Fruit fly (Drosophila melanogaster) whole organism, embryonic: ENCODE measurements around the gene Plc21C.

Source experiments
- ATbp ChIP-seq: fragments of 200-800 bp; sonication (Bioruptor generic); optimal IDR thresholded peaks from 2 replicates; lab custom pipeline; 2017; ENCODE audit warnings: missing biosample characterization, mild to moderate bottlenecking, missing genetic modification characterization, missing genetic modification reagents
- CG10431 ChIP-seq: fragments of 200-800 bp; sonication (Bioruptor generic); optimal IDR thresholded peaks from 3 replicates; lab custom pipeline; 2018; ENCODE audit warnings: missing biosample characterization, mild to moderate bottlenecking, missing genetic modification characterization
- CG10565 ChIP-seq: fragments of 200-800 bp; sonication (Bioruptor generic); optimal IDR thresholded peaks from 3 replicates; lab custom pipeline; 2016; ENCODE audit warnings: missing biosample characterization, mild to moderate bottlenecking, missing genetic modification characterization
- CG12071 ChIP-seq: fragments of 200-800 bp; sonication (Bioruptor generic); optimal IDR thresholded peaks from 3 replicates; lab custom pipeline; 2018; ENCODE audit warnings: missing biosample characterization, mild to moderate bottlenecking, missing genetic modification characterization
- CG12659 ChIP-seq: fragments of 200-800 bp; sonication (Bioruptor generic); optimal IDR thresholded peaks from 3 replicates; lab custom pipeline; 2017; ENCODE audit warnings: mild to moderate bottlenecking, missing biosample characterization, missing genetic modification reagents, missing genetic modification characterization
- CG13424 ChIP-seq: fragments of 200-800 bp; sonication (Bioruptor generic); optimal IDR thresholded peaks from 2 replicates; lab custom pipeline; 2019; ENCODE audit warnings: missing biosample characterization, mild to moderate bottlenecking, missing genetic modification characterization, moderate library complexity
- CG14710 ChIP-seq: fragments of 200-800 bp; sonication (Bioruptor generic); optimal IDR thresholded peaks from 3 replicates; lab custom pipeline; 2019; ENCODE audit warnings: missing biosample characterization, mild to moderate bottlenecking, missing genetic modification characterization, moderate library complexity
- CG14860 ChIP-seq: fragments of 200-800 bp; sonication (Bioruptor generic); IDR thresholded peaks from 3 replicates; pipeline ENCODE4 v1.3.6; 2022; ENCODE audit warnings: missing biosample characterization, missing genetic modification characterization; ENCODE audit not compliant: partially characterized antibody
- CG17612 ChIP-seq: fragments of 200-800 bp; sonication (Bioruptor generic); IDR thresholded peaks from 2 replicates; pipeline ENCODE4 v1.3.6; 2022; ENCODE audit warnings: missing biosample characterization, missing genetic modification characterization
- CG18262 ChIP-seq: fragments of 200-800 bp; optimal IDR thresholded peaks from 3 replicates; lab custom pipeline; 2019; ENCODE audit warnings: missing biosample characterization, mild to moderate bottlenecking, missing genetic modification characterization, moderate library complexity
- CG18476 ChIP-seq: fragments of 200-800 bp; sonication (Bioruptor generic); optimal IDR thresholded peaks from 2 replicates; lab custom pipeline; 2016; ENCODE audit warnings: missing biosample characterization, mild to moderate bottlenecking, missing genetic modification characterization
- CG2889 ChIP-seq: fragments of 200-800 bp; sonication (Bioruptor generic); IDR thresholded peaks from 3 replicates; pipeline ENCODE4 v1.3.6; 2022; ENCODE audit warnings: missing biosample characterization, missing genetic modification characterization
- CG3726 ChIP-seq: fragments of 200-800 bp; sonication (Bioruptor generic); IDR thresholded peaks from 3 replicates; pipeline ENCODE4, ENCODE4 v1.3.6; 2022; ENCODE audit warnings: missing biosample characterization, missing genetic modification characterization
- CG4282 ChIP-seq: fragments of 200-800 bp; sonication (Bioruptor generic); optimal IDR thresholded peaks from 2 replicates; lab custom pipeline; 2016; ENCODE audit warnings: missing biosample characterization, missing genetic modification characterization
- CG5245 ChIP-seq: fragments of 200-800 bp; sonication (Bioruptor generic); optimal IDR thresholded peaks from 3 replicates; lab custom pipeline; 2016; ENCODE audit warnings: missing biosample characterization, missing genetic modification characterization
- CG5953 ChIP-seq: fragments of 200-800 bp; sonication (Bioruptor generic); IDR thresholded peaks from 2 replicates; pipeline ENCODE4 v1.3.6; 2022; ENCODE audit warnings: missing biosample characterization, missing genetic modification characterization
- CG8089 ChIP-seq: fragments of 200-800 bp; sonication (Bioruptor generic); optimal IDR thresholded peaks from 3 replicates; lab custom pipeline; 2016; ENCODE audit warnings: missing biosample characterization, missing genetic modification characterization
- CG8290 ChIP-seq, 3 experiments: fragments of 200-800 bp; sonication (Bioruptor generic); optimal IDR thresholded peaks; 2 replicates each; lab custom pipeline; 2016 to 2019; ENCODE audit warnings: missing biosample characterization in 3 of 3, missing genetic modification characterization in 3 of 3, mild to moderate bottlenecking in 2 of 3, moderate library complexity in 1 of 3
- Dll ChIP-seq: fragments of 200-800 bp; sonication (Bioruptor generic); IDR thresholded peaks from 4 replicates; pipeline ENCODE4 v1.3.6; 2022; ENCODE audit warnings: missing biosample characterization, missing genetic modification characterization; ENCODE audit not compliant: partially characterized antibody
- Doc3 ChIP-seq: fragments of 200-800 bp; sonication (Bioruptor generic); IDR thresholded peaks from 3 replicates; pipeline ENCODE4 v1.3.6; 2022; ENCODE audit warnings: missing biosample characterization, missing genetic modification characterization; ENCODE audit not compliant: partially characterized antibody
- Ets97D ChIP-seq: fragments of 200-800 bp; sonication (Bioruptor generic); optimal IDR thresholded peaks from 3 replicates; lab custom pipeline; 2016; ENCODE audit warnings: missing biosample characterization, missing genetic modification characterization
- Hmr ChIP-seq: fragments of 200-800 bp; sonication (Bioruptor generic); optimal IDR thresholded peaks from 3 replicates; lab custom pipeline; 2017; ENCODE audit warnings: mild to moderate bottlenecking, missing biosample characterization, missing genetic modification reagents, missing genetic modification characterization
- MESR4 ChIP-seq: fragments of 200-800 bp; sonication (Bioruptor generic); optimal IDR thresholded peaks from 2 replicates; lab custom pipeline; 2018; ENCODE audit warnings: missing biosample characterization, mild to moderate bottlenecking, missing genetic modification characterization, moderate library complexity
- NC2α ChIP-seq: fragments of 200-800 bp; sonication (Bioruptor generic); optimal IDR thresholded peaks from 2 replicates; lab custom pipeline; 2016; ENCODE audit warnings: missing biosample characterization, missing genetic modification characterization
- Oli ChIP-seq: fragments of 200-800 bp; sonication (Bioruptor generic); optimal IDR thresholded peaks from 2 replicates; lab custom pipeline; 2018; ENCODE audit warnings: missing biosample characterization, mild to moderate bottlenecking, missing genetic modification characterization, moderate library complexity
- Rfx ChIP-seq: fragments of 200-800 bp; sonication (Bioruptor generic); IDR thresholded peaks from 2 replicates; pipeline ENCODE4 v1.3.6; 2022; ENCODE audit warnings: missing biosample characterization, missing genetic modification characterization
- Scr ChIP-seq: fragments of 200-800 bp; sonication (Bioruptor generic); IDR thresholded peaks from 2 replicates; pipeline ENCODE4 v1.3.6; 2022; ENCODE audit warnings: missing biosample characterization, missing genetic modification characterization; ENCODE audit not compliant: partially characterized antibody
- YL-1 ChIP-seq: fragments of 200-800 bp; sonication (Bioruptor generic); optimal IDR thresholded peaks from 3 replicates; lab custom pipeline; 2017; ENCODE audit warnings: missing biosample characterization, mild to moderate bottlenecking, missing genetic modification characterization
- ac ChIP-seq: fragments of 200-800 bp; sonication (Bioruptor generic); optimal IDR thresholded peaks from 3 replicates; lab custom pipeline; 2017; ENCODE audit warnings: missing biosample characterization, mild to moderate bottlenecking, missing genetic modification characterization
- amos ChIP-seq: fragments of 200-800 bp; sonication (Bioruptor generic); IDR thresholded peaks from 2 replicates; pipeline ENCODE4 v1.3.6; 2022; ENCODE audit warnings: missing biosample characterization, missing genetic modification characterization; ENCODE audit not compliant: partially characterized antibody
- ap ChIP-seq: fragments of 200-800 bp; sonication (Bioruptor generic); IDR thresholded peaks from 2 replicates; pipeline ENCODE4 v1.3.6; 2022; ENCODE audit warnings: missing biosample characterization, missing genetic modification characterization
- cas ChIP-seq: fragments of 200-800 bp; sonication (Bioruptor generic); IDR thresholded peaks from 2 replicates; pipeline ENCODE4 v1.3.6; 2022; ENCODE audit warnings: missing biosample characterization, missing genetic modification characterization
- dan ChIP-seq: fragments of 200-800 bp; sonication (Bioruptor generic); IDR thresholded peaks from 2 replicates; pipeline ENCODE4 v1.3.6; 2022; ENCODE audit warnings: missing biosample characterization, missing genetic modification characterization
- dmrt99B ChIP-seq: fragments of 200-800 bp; sonication (Bioruptor generic); optimal IDR thresholded peaks from 2 replicates; lab custom pipeline; 2018; ENCODE audit warnings: missing biosample characterization, mild to moderate bottlenecking, missing genetic modification characterization, moderate library complexity
- ewg ChIP-seq: fragments of 200-800 bp; sonication (Bioruptor generic); optimal IDR thresholded peaks from 3 replicates; lab custom pipeline; 2017; ENCODE audit warnings: mild to moderate bottlenecking, missing biosample characterization, missing genetic modification reagents, missing genetic modification characterization
- gfzf ChIP-seq: fragments of 200-800 bp; sonication (Bioruptor generic); optimal IDR thresholded peaks from 2 replicates; lab custom pipeline; 2016; ENCODE audit warnings: missing biosample characterization, mild to moderate bottlenecking, missing genetic modification characterization, moderate library complexity
- hb ChIP-seq: fragments of 200-800 bp; sonication (Bioruptor generic); IDR thresholded peaks from 3 replicates; pipeline ENCODE4 v1.3.6; 2022; ENCODE audit warnings: missing biosample characterization, missing genetic modification characterization; ENCODE audit not compliant: partially characterized antibody
- her ChIP-seq: fragments of 200-800 bp; sonication (Bioruptor generic); optimal IDR thresholded peaks from 2 replicates; lab custom pipeline; 2016; ENCODE audit warnings: missing biosample characterization, missing genetic modification characterization
- kni ChIP-seq: fragments of 200-800 bp; sonication (Bioruptor generic); optimal IDR thresholded peaks from 3 replicates; lab custom pipeline; 2017; ENCODE audit warnings: mild to moderate bottlenecking, missing biosample characterization, missing genetic modification reagents, missing genetic modification characterization
- knrl ChIP-seq: fragments of 200-800 bp; sonication (Bioruptor generic); IDR thresholded peaks from 3 replicates; pipeline ENCODE4 v1.3.6; 2022; ENCODE audit warnings: missing biosample characterization, missing genetic modification characterization; ENCODE audit not compliant: partially characterized antibody
- nmo ChIP-seq: fragments of 200-800 bp; sonication (Bioruptor generic); optimal IDR thresholded peaks from 2 replicates; lab custom pipeline; 2018; ENCODE audit warnings: missing biosample characterization, mild to moderate bottlenecking, missing genetic modification characterization, moderate library complexity
- org-1 ChIP-seq: fragments of 200-800 bp; sonication (Bioruptor generic); optimal IDR thresholded peaks from 2 replicates; lab custom pipeline; 2017; ENCODE audit warnings: missing biosample characterization, missing genetic modification characterization
- peb ChIP-seq: fragments of 200-800 bp; sonication (Bioruptor generic); IDR thresholded peaks from 2 replicates; pipeline ENCODE4 v1.3.6; 2022; ENCODE audit warnings: missing biosample characterization, missing genetic modification characterization
- pum ChIP-seq: fragments of 200-800 bp; sonication (Bioruptor generic); optimal IDR thresholded peaks from 2 replicates; lab custom pipeline; 2016; ENCODE audit warnings: missing biosample characterization, missing genetic modification characterization
- pzg ChIP-seq: fragments of 200-800 bp; sonication (Bioruptor generic); optimal IDR thresholded peaks from 3 replicates; lab custom pipeline; 2018; ENCODE audit warnings: missing biosample characterization, mild to moderate bottlenecking, missing genetic modification characterization, moderate library complexity
- rib ChIP-seq: fragments of 200-800 bp; sonication (Bioruptor generic); IDR thresholded peaks from 2 replicates; pipeline ENCODE4 v1.3.6; 2022; ENCODE audit warnings: missing biosample characterization, missing genetic modification characterization
- sd ChIP-seq: fragments of 200-800 bp; sonication (Bioruptor generic); optimal IDR thresholded peaks from 3 replicates; lab custom pipeline; 2018; ENCODE audit warnings: missing biosample characterization, mild to moderate bottlenecking, missing genetic modification characterization, moderate library complexity
- sob ChIP-seq: fragments of 200-800 bp; sonication (Bioruptor generic); IDR thresholded peaks from 2 replicates; pipeline ENCODE4 v1.3.6; 2022; ENCODE audit warnings: missing biosample characterization, missing genetic modification characterization
- unc-4 ChIP-seq: fragments of 200-800 bp; sonication (Bioruptor generic); IDR thresholded peaks from 2 replicates; pipeline ENCODE4 v1.3.6; 2022; ENCODE audit warnings: missing biosample characterization, missing genetic modification characterization; ENCODE audit not compliant: partially characterized antibody
- wdn ChIP-seq: fragments of 200-800 bp; sonication (Bioruptor generic); IDR thresholded peaks from 2 replicates; pipeline ENCODE4 v1.3.6; 2022; ENCODE audit warnings: missing biosample characterization, missing genetic modification characterization

The Plc21C gene

dm6 chr2L:271553-271952, 34.2 kb upstream of the Plc21C start, which contains the start of gene Dus1 (continued):
- TF ChIP-seq CG5245 (no peak), rib (GFP tag; lab: Robert Waterston, UW) (no peak), CG8290 (GFP tag; optimal IDR thresholded peaks at IDR 0.05; lab: Kevin White, UChicago) (no peak), CG8290 (tag; optimal IDR thresholded peaks at IDR 0.05; lab: Kevin White, UChicago) (no peak), Ets97D (peak; percentile 50), CG14860 (GFP tag; lab: Robert Waterston, UW) (peak; percentile 58; the same call in 2 of the 3 replicates), kni (GFP tag; lab: Kevin White, UChicago) (no peak), CG10565 (GFP tag; lab: Kevin White, UChicago) (no peak), cas (GFP tag; lab: Robert Waterston, UW) (no peak), peb (GFP tag; lab: Robert Waterston, UW) (no peak), CG2889 (GFP tag; lab: Robert Waterston, UW) (no peak), ewg (no peak), org-1 (GFP tag; lab: Kevin White, UChicago) (no peak), CG14710 (tag; lab: Kevin White, UChicago) (peak; percentile 54), amos (GFP tag; lab: Robert Waterston, UW) (peak; percentile 68; the same call in 1 of the 2 replicates), dmrt99B (tag; lab: Kevin White, UChicago) (no peak), pzg (GFP tag; lab: Kevin White, UChicago) (peak; percentile 71), her (GFP tag; lab: Kevin White, UChicago) (no peak), Hmr (GFP tag; lab: Kevin White, UChicago) (no peak), CG18476 (GFP tag; lab: Kevin White, UChicago) (no peak), wdn (GFP tag; lab: Robert Waterston, UW) (no peak), CG4282 (GFP tag; lab: Kevin White, UChicago) (no peak), NC2α (GFP tag; lab: Kevin White, UChicago) (no peak), Scr (GFP tag; lab: Robert Waterston, UW) (peak; percentile 70), CG12659 (GFP tag; lab: Kevin White, UChicago) (peak; percentile 46), pum (GFP tag; lab: Kevin White, UChicago) (no peak), ATbp (no peak), CG10431 (no peak), YL-1 (GFP tag; lab: Kevin White, UChicago) (peak; percentile 89), ap (GFP tag; lab: Robert Waterston, UW) (no peak), Doc3 (GFP tag; lab: Robert Waterston, UW) (peak; percentile 68), Oli (no peak), MESR4 (peak; percentile 66), CG5953 (GFP tag; lab: Robert Waterston, UW) (no peak), CG13424 (tag; lab: Kevin White, UChicago) (no peak), nmo (GFP tag; lab: Kevin White, UChicago) (peak; percentile 2), CG8089 (GFP tag; lab: Kevin White, UChicago) (no peak), ac (GFP tag; lab: Kevin White, UChicago) (no peak), Dll (GFP tag; lab: Robert Waterston, UW) (peak; percentile 74), dan (GFP tag; lab: Robert Waterston, UW) (no peak), knrl (GFP tag; lab: Robert Waterston, UW) (peak; percentile 42; the same call in 1 of the 3 replicates), hb (GFP tag; lab: Robert Waterston, UW) (peak; percentile 59; the same call in 2 of the 3 replicates), unc-4 (GFP tag; lab: Robert Waterston, UW) (peak; percentile 76), sob (peak; percentile 20; the same call in 1 of the 2 replicates), CG17612 (no peak), Rfx (GFP tag; lab: Robert Waterston, UW) (no peak), sd (no peak), gfzf (GFP tag; lab: Kevin White, UChicago) (peak; percentile 3), CG12071 (GFP tag; lab: Kevin White, UChicago) (no peak), CG3726 (no peak), CG18262 (tag; lab: Kevin White, UChicago) (no peak)
